Fruit fly (Drosophila melanogaster) whole organism: ENCODE measurements around the gene eIF3a.

Experiments used
- CG8478 ChIP-seq: fragments of >200 bp; optimal IDR thresholded peaks from 2 replicates; lab custom pipeline; 2018; ENCODE audit warnings: inconsistent platforms
- Dll ChIP-seq: fragments of >200 bp; optimal IDR thresholded peaks from 2 replicates; lab custom pipeline; 2017
- EcR ChIP-seq, 2 experiments: fragments of >200 bp; optimal IDR thresholded peaks; 2 replicates each; lab custom pipeline; 2017; ENCODE audit warnings: missing biosample characterization in 2 of 2, missing genetic modification characterization in 2 of 2, missing genetic modification reagents in 2 of 2
- pan ChIP-seq: fragments of >200 bp; optimal IDR thresholded peaks from 2 replicates; lab custom pipeline; 2017
- psq ChIP-seq: fragments of >200 bp; optimal IDR thresholded peaks from 2 replicates; lab custom pipeline; 2017
- usp ChIP-seq: fragments of >200 bp; optimal IDR thresholded peaks from 2 replicates; lab custom pipeline; 2017; ENCODE audit warnings: missing biosample characterization, missing genetic modification characterization, mixed read lengths

Gene eIF3a

DNA sequence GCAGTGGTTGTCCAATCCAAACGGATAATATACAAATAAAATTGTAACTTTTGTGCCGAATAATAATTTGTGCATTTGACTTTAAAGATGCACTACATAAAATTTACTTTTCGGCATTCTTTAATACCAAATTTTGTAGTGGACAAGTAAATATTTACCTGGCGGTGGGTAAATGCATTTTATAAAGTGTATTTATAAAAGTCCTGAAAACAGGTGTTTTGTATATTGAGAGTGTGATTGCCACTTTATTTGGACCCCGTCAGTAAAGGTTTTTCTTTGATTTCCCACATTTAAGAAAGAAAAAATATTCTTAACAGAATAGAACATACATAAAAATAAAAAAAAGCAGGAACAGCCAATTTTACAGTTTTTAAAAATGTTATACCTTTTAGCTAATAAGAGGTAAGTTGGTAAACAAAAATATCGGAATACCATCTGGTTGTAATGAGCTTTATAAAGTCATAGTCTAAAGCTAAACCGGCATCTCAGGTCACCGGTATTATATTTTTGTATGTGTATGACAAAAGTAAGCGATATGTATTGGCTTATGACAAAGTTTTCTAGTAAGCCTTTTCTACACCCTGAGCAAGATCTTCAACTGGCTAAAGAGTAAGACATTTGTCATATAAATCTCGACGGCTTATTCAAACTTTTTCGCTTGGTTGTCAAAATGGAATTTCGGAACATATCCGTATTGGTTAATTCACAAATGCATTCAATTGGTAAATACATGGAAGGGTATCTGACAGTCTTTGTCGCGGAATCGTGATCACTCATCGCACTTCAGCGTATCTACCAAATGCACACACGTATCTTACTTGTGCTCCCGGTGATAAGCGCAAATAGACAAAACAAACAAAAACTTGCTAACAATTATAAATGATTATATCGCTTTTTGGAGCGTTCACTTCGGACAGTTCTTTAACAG lies 38.8 kb downstream of the eIF3a start:
- no peak for TF ChIP-seq Dll (lab: Kevin White, UChicago)
- no peak for TF ChIP-seq CG8478 (lab: Kevin White, UChicago)
- no peak for TF ChIP-seq EcR (GFP tag; optimal IDR thresholded peaks at IDR 0.05; lab: Kevin White, UChicago)
- TF ChIP-seq pan, result no peak
- TF ChIP-seq usp (GFP tag; lab: Kevin White, UChicago), result no peak
- no peak for TF ChIP-seq psq (lab: Kevin White, UChicago)

DNA sequence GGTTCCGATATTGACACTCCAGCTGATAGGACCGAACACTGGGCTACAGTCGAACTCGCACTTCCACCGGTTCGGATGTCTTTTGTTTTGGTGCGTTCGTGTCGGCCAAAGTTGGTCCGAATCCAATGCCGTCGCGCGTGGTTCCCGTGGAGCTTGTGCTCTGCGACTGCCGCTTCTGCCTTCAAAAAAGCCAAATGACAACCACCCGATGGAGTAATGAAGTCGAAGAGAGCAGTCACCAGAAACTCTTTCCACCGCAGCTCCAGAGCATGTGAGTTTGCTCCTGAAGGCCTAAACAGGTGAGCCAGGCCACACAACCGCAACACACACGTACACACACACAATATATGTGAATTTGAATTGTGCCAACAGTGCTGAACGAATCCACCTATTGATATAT lies 39.6 kb downstream of the eIF3a start, which contains the start of gene CG34112:
CG34112 (minus strand) TSS at position 143 of the 400 bp plus-strand sequence.
- TF ChIP-seq Dll (lab: Kevin White, UChicago) (no peak), usp (GFP tag; lab: Kevin White, UChicago) (no peak), CG8478 (lab: Kevin White, UChicago) (no peak), psq (lab: Kevin White, UChicago) (no peak), pan (no peak), EcR (GFP tag; optimal IDR thresholded peaks at IDR 0.05; lab: Kevin White, UChicago) (no peak)

DNA sequence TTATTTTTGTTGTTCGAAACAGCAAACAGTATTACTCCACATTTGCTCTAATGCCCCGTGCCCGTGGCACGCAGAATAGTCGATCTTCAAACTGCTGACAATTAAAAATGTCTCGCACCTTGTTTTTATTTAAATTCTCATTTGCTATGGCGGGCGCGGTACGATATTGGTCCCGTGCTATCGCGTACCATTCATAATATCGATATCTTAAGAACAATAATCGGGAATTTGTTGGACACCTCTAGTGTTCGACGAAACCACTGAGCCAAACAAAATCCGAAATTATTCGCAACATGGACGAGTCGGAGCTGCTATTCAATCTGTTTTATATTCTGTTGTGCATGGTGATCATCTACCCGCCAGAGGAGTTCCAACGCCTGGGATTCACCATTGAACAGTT lies 43.6 kb downstream of the eIF3a start, which contains the start of gene CG14646:
CG14646 (plus strand) TSS at position 234 of the 400 bp plus-strand sequence.
- TF ChIP-seq EcR (GFP tag; optimal IDR thresholded peaks at IDR 0.05; lab: Kevin White, UChicago) (no peak), Dll (lab: Kevin White, UChicago) (no peak), CG8478 (lab: Kevin White, UChicago) (no peak), usp (GFP tag; lab: Kevin White, UChicago) (no peak), psq (lab: Kevin White, UChicago) (no peak), pan (no peak)

DNA sequence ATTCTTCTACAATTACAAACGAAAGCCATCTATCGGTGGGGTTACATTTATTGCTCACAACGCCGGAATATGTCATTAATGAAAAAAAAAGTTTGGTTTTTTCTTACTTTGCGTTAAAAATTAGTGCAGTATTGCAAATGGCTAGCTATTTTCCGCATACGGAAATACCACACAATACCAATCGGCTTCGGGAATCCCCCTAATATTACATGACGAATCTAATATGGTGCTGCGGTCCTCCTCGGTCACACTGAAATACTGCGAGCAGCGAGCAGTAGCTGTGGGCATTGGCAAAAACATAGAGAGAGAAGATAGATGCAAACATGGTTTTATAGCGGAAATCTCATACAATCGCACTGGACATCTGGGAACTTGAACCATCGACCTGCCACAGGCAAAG lies 46.2 kb downstream of the eIF3a start, which contains the start of gene tub:
tub (plus strand) TSS at position 253 of the 400 bp plus-strand sequence.
- TF ChIP-seq CG8478 (lab: Kevin White, UChicago), result no peak

DNA sequence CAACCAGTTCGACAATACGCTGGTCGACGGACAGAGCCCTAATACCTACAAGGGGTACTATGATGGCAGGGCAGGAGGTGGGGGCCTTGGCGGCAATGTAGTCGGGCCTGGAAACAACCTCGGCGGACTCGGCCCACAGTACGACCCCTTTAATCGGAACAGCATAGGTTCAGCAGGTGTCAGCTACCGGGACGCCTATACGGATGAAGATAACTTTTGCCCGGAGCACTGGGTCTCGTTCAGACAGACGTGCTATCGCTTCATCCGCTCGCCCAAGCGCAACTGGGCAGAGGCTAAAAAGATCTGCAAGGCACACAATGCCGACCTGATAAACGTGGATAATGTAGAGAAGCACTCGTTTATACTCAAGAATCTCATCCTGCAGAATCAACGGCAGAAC lies 51.5 kb downstream of the eIF3a start:
- TF ChIP-seq CG8478 (lab: Kevin White, UChicago) (no peak), psq (lab: Kevin White, UChicago) (no peak), Dll (lab: Kevin White, UChicago) (no peak), usp (GFP tag; lab: Kevin White, UChicago) (no peak), pan (no peak), EcR (GFP tag; optimal IDR thresholded peaks at IDR 0.05; lab: Kevin White, UChicago) (no peak)

DNA sequence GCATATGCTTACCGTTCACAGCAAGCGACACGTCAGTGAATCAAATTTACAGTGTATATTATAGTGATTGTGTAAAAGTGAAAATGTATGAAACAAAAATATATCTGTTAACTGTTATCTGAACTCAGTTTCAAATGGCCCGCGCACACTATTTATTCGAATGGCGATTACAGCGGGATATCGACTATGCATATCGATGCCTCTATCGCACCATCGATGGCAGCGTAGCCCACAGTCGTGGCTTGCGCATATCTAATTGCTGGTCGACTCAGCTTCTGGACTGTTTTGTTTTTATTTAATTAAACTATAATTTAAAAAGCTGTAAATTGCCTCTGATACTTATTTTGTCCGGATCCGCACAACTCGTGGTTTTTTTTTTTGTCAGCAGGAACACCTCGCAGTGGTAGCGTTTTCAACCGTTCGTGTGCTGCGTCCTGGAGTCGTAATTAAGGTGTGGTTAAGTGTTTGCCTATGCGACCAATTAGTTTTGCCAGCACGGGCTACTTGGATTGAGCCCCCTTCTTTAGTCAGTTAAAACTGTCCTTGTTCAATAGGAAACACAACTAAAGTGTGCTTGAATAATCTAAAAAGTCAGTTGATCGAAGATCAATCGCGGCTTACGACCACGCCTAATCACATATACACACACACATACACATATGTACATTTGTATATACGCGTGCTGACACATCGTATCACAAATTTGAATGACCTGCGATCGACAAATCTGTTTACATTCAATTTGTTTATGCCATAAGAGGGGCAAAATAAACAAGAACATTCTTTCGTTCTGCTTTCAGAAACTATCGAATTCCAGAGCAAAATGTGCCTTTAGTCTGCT lies 52.4 kb downstream of the eIF3a start, which contains the start of gene Cont:
Cont (plus strand) TSS at position 228 of the 841 bp plus-strand sequence.
- TF ChIP-seq EcR (GFP tag; optimal IDR thresholded peaks at IDR 0.05; lab: Kevin White, UChicago), result no peak
- TF ChIP-seq CG8478 (lab: Kevin White, UChicago), result no peak
- TF ChIP-seq usp (GFP tag; lab: Kevin White, UChicago), result no peak
- TF ChIP-seq Dll (lab: Kevin White, UChicago), result no peak
- no peak for TF ChIP-seq pan
- TF ChIP-seq psq (lab: Kevin White, UChicago), result no peak
